Worm (Caenorhabditis elegans) whole organism, midembryonic: ENCODE data around the gene gex-5.
"Not testable (repeated sequence)": the region's sequence is repeated elsewhere in the genome, so short reads cannot be mapped to it uniquely, and the experiment has no call there.

ENCODE experiments used
- T22C8.4 ChIP-seq: fragments of 200-800 bp; sonication (Bioruptor generic); IDR thresholded peaks from 2 replicates; pipeline ENCODE4 v1.3.6; 2022; ENCODE audit warnings: missing genetic modification characterization, missing compliant biosample characterization
- cog-1 ChIP-seq: sonication (generic microtip); optimal IDR thresholded peaks from 2 replicates; lab custom pipeline; 2016; ENCODE audit warnings: missing genetic modification characterization, missing compliant biosample characterization
- flt-1 ChIP-seq: fragments of 200-800 bp; sonication (Bioruptor generic); IDR thresholded peaks from 2 replicates; pipeline ENCODE4 v1.3.6; 2022; ENCODE audit warnings: missing genetic modification characterization, missing compliant biosample characterization
- klf-2 ChIP-seq: fragments of 200-800 bp; sonication (Bioruptor generic); conservative IDR thresholded peaks from 2 replicates; pipeline ENCODE4 v1.3.6; 2022; ENCODE audit warnings: missing genetic modification reagents, missing genetic modification characterization, missing compliant biosample characterization
- med-1 ChIP-seq: sonication (generic microtip); optimal IDR thresholded peaks from 2 replicates; lab custom pipeline; 2017; ENCODE audit warnings: missing genetic modification characterization, mild to moderate bottlenecking, missing compliant biosample characterization, antibody characterized with exemption, missing genetic modification reagents; ENCODE audit not compliant: insufficient read depth
- ref-1 ChIP-seq: fragments of 200-800 bp; sonication (Bioruptor generic); conservative IDR thresholded peaks from 2 replicates; pipeline ENCODE4 v1.3.6; 2022; ENCODE audit warnings: missing genetic modification reagents, missing genetic modification characterization, missing compliant biosample characterization
- tab-1 ChIP-seq: fragments of 200-800 bp; sonication (Bioruptor generic); IDR thresholded peaks from 2 replicates; pipeline ENCODE4 v1.3.6; 2022; ENCODE audit warnings: missing genetic modification characterization, missing compliant biosample characterization
- ztf-23 ChIP-seq: fragments of 200-800 bp; sonication (Bioruptor generic); IDR thresholded peaks from 2 replicates; pipeline ENCODE4 v1.3.6; 2022; ENCODE audit warnings: missing genetic modification reagents, missing genetic modification characterization, missing compliant biosample characterization
- ztf-29 ChIP-seq: fragments of 200-800 bp; sonication (Bioruptor generic); IDR thresholded peaks from 2 replicates; pipeline ENCODE4 v1.3.6; 2022; ENCODE audit warnings: missing genetic modification reagents, missing genetic modification characterization, missing compliant biosample characterization

Gene gex-5

ce11 chrIII:4781937-4782576, at the start of gene gex-5, which contains the start of gene C38D4.10:
Gene gex-5 (minus strand): TSS chrIII:4781987.
Gene C38D4.10 (plus strand): TSS chrIII:4782526.
- not testable (repeated sequence) for TF ChIP-seq tab-1 (GFP tag; lab: Robert Waterston, UW); klf-2 (GFP tag; lab: Robert Waterston, UW); ztf-23

- TF ChIP-seq flt-1 (GFP tag; lab: Robert Waterston, UW) (no peak), tab-1 (GFP tag; lab: Robert Waterston, UW) (no peak), ztf-23 (no peak), med-1 (GFP tag; lab: Kevin White, UChicago) (no peak), klf-2 (GFP tag; lab: Robert Waterston, UW) (no peak), cog-1 (tag; lab: Kevin White, UChicago) (no peak), T22C8.4 (GFP tag; lab: Robert Waterston, UW) (no peak), ref-1 (GFP tag; lab: Robert Waterston, UW) (no peak), ztf-29 (GFP tag; lab: Robert Waterston, UW) (no peak)
Observed at ce11 chrIII:4830207-4830606, 48.4 kb upstream of the gex-5 start, which contains the start of gene nspd-9. Gene nspd-9 (minus strand): TSS chrIII:4830307.

- TF ChIP-seq klf-2 (GFP tag; lab: Robert Waterston, UW) (no peak), med-1 (GFP tag; lab: Kevin White, UChicago) (no peak), tab-1 (GFP tag; lab: Robert Waterston, UW) (no peak), cog-1 (tag; lab: Kevin White, UChicago) (no peak), ref-1 (GFP tag; lab: Robert Waterston, UW) (no peak), flt-1 (GFP tag; lab: Robert Waterston, UW) (no peak), ztf-23 (no peak), T22C8.4 (GFP tag; lab: Robert Waterston, UW) (no peak), ztf-29 (GFP tag; lab: Robert Waterston, UW) (no peak)
Observed at ce11 chrIII:4829440-4829839, 47.7 kb upstream of the gex-5 start, which contains the start of gene F26A1.9. Gene F26A1.9 (minus strand): TSS chrIII:4829540.

- TF ChIP-seq ref-1 (GFP tag; lab: Robert Waterston, UW) (no peak), tab-1 (GFP tag; lab: Robert Waterston, UW) (no peak), cog-1 (tag; lab: Kevin White, UChicago) (no peak), med-1 (GFP tag; lab: Kevin White, UChicago) (no peak), ztf-23 (no peak), T22C8.4 (GFP tag; lab: Robert Waterston, UW) (no peak), flt-1 (GFP tag; lab: Robert Waterston, UW) (no peak), klf-2 (GFP tag; lab: Robert Waterston, UW) (no peak), ztf-29 (GFP tag; lab: Robert Waterston, UW) (no peak)
Observed at ce11 chrIII:4826606-4827005, 44.8 kb upstream of the gex-5 start, which contains the start of gene F26A1.3. Gene F26A1.3 (plus strand): TSS chrIII:4826906.

ce11 chrIII:4822140-4822539, 40.4 kb upstream of the gex-5 start, which contains the start of gene F26A1.8:
Gene F26A1.8 (minus strand): TSS chrIII:4822240.
- TF ChIP-seq cog-1 (tag; lab: Kevin White, UChicago) = no peak
- no peak for TF ChIP-seq ztf-23
- no peak for TF ChIP-seq med-1 (GFP tag; lab: Kevin White, UChicago)
- no peak for TF ChIP-seq T22C8.4 (GFP tag; lab: Robert Waterston, UW)
- no peak for TF ChIP-seq flt-1 (GFP tag; lab: Robert Waterston, UW)
- TF ChIP-seq klf-2 (GFP tag; lab: Robert Waterston, UW) = no peak
- TF ChIP-seq ztf-29 (GFP tag; lab: Robert Waterston, UW) = no peak
- no peak for TF ChIP-seq tab-1 (GFP tag; lab: Robert Waterston, UW)
- TF ChIP-seq ref-1 (GFP tag; lab: Robert Waterston, UW) = no peak

- TF ChIP-seq tab-1 (GFP tag; lab: Robert Waterston, UW) = no peak
- no peak for TF ChIP-seq med-1 (GFP tag; lab: Kevin White, UChicago)
- TF ChIP-seq cog-1 (tag; lab: Kevin White, UChicago) = no peak
- no peak for TF ChIP-seq T22C8.4 (GFP tag; lab: Robert Waterston, UW)
- no peak for TF ChIP-seq ztf-23
- TF ChIP-seq klf-2 (GFP tag; lab: Robert Waterston, UW) = no peak
- TF ChIP-seq ref-1 (GFP tag; lab: Robert Waterston, UW) = no peak
- TF ChIP-seq ztf-29 (GFP tag; lab: Robert Waterston, UW) = no peak
- no peak for TF ChIP-seq flt-1 (GFP tag; lab: Robert Waterston, UW)
Observed at ce11 chrIII:4819843-4820242, 38.1 kb upstream of the gex-5 start, which contains the start of gene F26A1.7. Gene F26A1.7 (minus strand): TSS chrIII:4819943.

ce11 chrIII:4817240-4817639, 35.5 kb upstream of the gex-5 start, which contains the start of gene F26A1.4:
Gene F26A1.4 (plus strand): TSS chrIII:4817540.
- TF ChIP-seq T22C8.4 (GFP tag; lab: Robert Waterston, UW) (no peak), klf-2 (GFP tag; lab: Robert Waterston, UW) (no peak), med-1 (GFP tag; lab: Kevin White, UChicago) (no peak), ztf-29 (GFP tag; lab: Robert Waterston, UW) (no peak), cog-1 (tag; lab: Kevin White, UChicago) (no peak), flt-1 (GFP tag; lab: Robert Waterston, UW) (no peak), ref-1 (GFP tag; lab: Robert Waterston, UW) (no peak), tab-1 (GFP tag; lab: Robert Waterston, UW) (no peak), ztf-23 (no peak)

ce11 chrIII:4814730-4815129, 32.9 kb upstream of the gex-5 start, which contains the start of gene arl-6:
Gene arl-6 (minus strand): TSS chrIII:4814830.
- no peak for TF ChIP-seq T22C8.4 (GFP tag; lab: Robert Waterston, UW)
- no peak for TF ChIP-seq med-1 (GFP tag; lab: Kevin White, UChicago)
- TF ChIP-seq flt-1 (GFP tag; lab: Robert Waterston, UW) = no peak
- TF ChIP-seq klf-2 (GFP tag; lab: Robert Waterston, UW) = no peak
- TF ChIP-seq ref-1 (GFP tag; lab: Robert Waterston, UW) = no peak
- no peak for TF ChIP-seq ztf-29 (GFP tag; lab: Robert Waterston, UW)
- no peak for TF ChIP-seq ztf-23
- no peak for TF ChIP-seq tab-1 (GFP tag; lab: Robert Waterston, UW)
- no peak for TF ChIP-seq cog-1 (tag; lab: Kevin White, UChicago)
